Fruit fly (Drosophila melanogaster): ENCODE data around the gene CG10621.

DNA sequence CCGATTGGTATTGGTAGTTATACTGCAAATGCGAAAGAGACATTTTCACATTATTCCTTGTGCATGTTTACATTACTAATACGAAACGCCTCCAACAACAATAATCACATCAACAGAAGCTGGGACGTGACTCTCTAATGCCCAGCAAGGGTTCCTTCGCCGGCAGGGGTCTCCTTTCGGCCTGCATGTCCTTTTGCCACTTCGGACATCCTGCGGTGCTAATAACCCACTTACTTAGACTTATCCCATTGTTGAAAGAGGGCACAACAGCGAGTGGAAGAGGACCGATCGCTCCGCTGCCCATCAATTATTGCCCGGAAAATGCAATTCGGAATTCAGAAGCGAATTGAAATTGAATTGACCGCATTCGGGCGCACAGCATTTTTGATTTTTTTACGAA lies 28.3 kb downstream of the CG10621 start:
- TF ChIP-seq eg (GFP tag; IDR thresholded peaks at IDR 0.05) = no peak
- TF ChIP-seq Sox15 (GFP tag; optimal IDR thresholded peaks at IDR 0.05) = no peak
- TF ChIP-seq Sox102F (GFP tag; optimal IDR thresholded peaks at IDR 0.05) = no peak
- no peak for TF ChIP-seq CG8319 (GFP tag; optimal IDR thresholded peaks at IDR 0.05)
- no peak for TF ChIP-seq Eip93F (GFP tag; optimal IDR thresholded peaks at IDR 0.05)
- TF ChIP-seq Lpt (GFP tag; optimal IDR thresholded peaks at IDR 0.05) = no peak
- TF ChIP-seq Hr4 (GFP tag; optimal IDR thresholded peaks at IDR 0.05) = no peak
- TF ChIP-seq CG6163 (GFP tag; IDR thresholded peaks at IDR 0.05) = no peak
- no peak for TF ChIP-seq fd85E (GFP tag; optimal IDR thresholded peaks at IDR 0.05)
- no peak for TF ChIP-seq CG10669 (GFP tag; optimal IDR thresholded peaks at IDR 0.05)
- TF ChIP-seq ss (GFP tag; optimal IDR thresholded peaks at IDR 0.05) = no peak
